Fruit fly (Drosophila melanogaster): Measurements from ENCODE around the gene comt.

dm6 chrX:13302315-13302614, 43.4 kb downstream of the comt start, which contains the start of gene CG1764:
- TF ChIP-seq otp (GFP tag; IDR thresholded peaks at IDR 0.05), result no peak
- no peak for TF ChIP-seq sima (GFP tag; optimal IDR thresholded peaks at IDR 0.05)
- TF ChIP-seq CoRest (tag; optimal IDR thresholded peaks at IDR 0.05), result no peak
- no peak for TF ChIP-seq CG8478 (optimal IDR thresholded peaks at IDR 0.05)
- TF ChIP-seq kay (GFP tag; optimal IDR thresholded peaks at IDR 0.05), result no peak
- TF ChIP-seq CG13424 (tag; optimal IDR thresholded peaks at IDR 0.05), result no peak
- no peak for TF ChIP-seq CG6175 (GFP tag; IDR thresholded peaks at IDR 0.05)
- no peak for TF ChIP-seq CG2712 (tag; optimal IDR thresholded peaks at IDR 0.05)
